Worm (Caenorhabditis elegans) whole organism, L2 larva: ENCODE results near the gene Y73C8B.3.

Source experiments
- F13H6.1 ChIP-seq: sonication (generic microtip); optimal IDR thresholded peaks from 2 replicates; lab custom pipeline; 2016; ENCODE audit warnings: missing genetic modification characterization, missing compliant biosample characterization
- R02D3.7 ChIP-seq: fragments of 150-350 bp; optimal IDR thresholded peaks from 2 replicates; lab custom pipeline; 2014; ENCODE audit warnings: missing biosample characterization, missing genetic modification characterization
- Y55F3AM.14 ChIP-seq: fragments of 200-800 bp; sonication (Bioruptor generic); optimal IDR thresholded peaks from 2 replicates; lab custom pipeline; 2018; ENCODE audit warnings: mild to moderate bottlenecking, missing genetic modification characterization, missing compliant biosample characterization
- ZK546.5 ChIP-seq: sonication (generic microtip); optimal IDR thresholded peaks from 2 replicates; lab custom pipeline; 2017; ENCODE audit warnings: missing biosample characterization, missing genetic modification characterization
- alr-1 ChIP-seq: fragments of 150-350 bp; optimal IDR thresholded peaks from 2 replicates; lab custom pipeline; 2014; ENCODE audit warnings: missing biosample characterization, missing genetic modification characterization
- ama-1 ChIP-seq: fragments of 150-350 bp; optimal IDR thresholded peaks from 2 replicates; lab custom pipeline; 2018; ENCODE audit warnings: inconsistent platforms
- blmp-1 ChIP-seq: sonication (generic microtip); optimal IDR thresholded peaks from 2 replicates; lab custom pipeline; 2017; ENCODE audit warnings: missing genetic modification characterization, mild to moderate bottlenecking, missing compliant biosample characterization, antibody characterized with exemption, moderate library complexity; ENCODE audit not compliant: insufficient read depth
- ceh-16 ChIP-seq: fragments of 150-350 bp; optimal IDR thresholded peaks from 2 replicates; lab custom pipeline; 2014; ENCODE audit warnings: missing biosample characterization, missing genetic modification characterization
- crh-2 ChIP-seq: sonication (generic microtip); optimal IDR thresholded peaks from 2 replicates; lab custom pipeline; 2017; ENCODE audit warnings: missing biosample characterization, missing genetic modification characterization
- dmd-4 ChIP-seq: sonication (generic microtip); optimal IDR thresholded peaks from 2 replicates; lab custom pipeline; 2017; ENCODE audit warnings: missing biosample characterization, missing genetic modification characterization
- egl-27 ChIP-seq: sonication (generic microtip); optimal IDR thresholded peaks from 3 replicates; lab custom pipeline; 2017; ENCODE audit warnings: missing biosample characterization, missing genetic modification reagents, missing genetic modification characterization
- elt-1 ChIP-seq: fragments of 150-350 bp; optimal IDR thresholded peaks from 2 replicates; lab custom pipeline; 2014; ENCODE audit warnings: missing biosample characterization, missing genetic modification characterization
- fos-1 ChIP-seq: fragments of 150-350 bp; optimal IDR thresholded peaks from 2 replicates; lab custom pipeline; 2014; ENCODE audit warnings: missing biosample characterization, missing genetic modification characterization
- gmeb-1 ChIP-seq: fragments of 150-350 bp; optimal IDR thresholded peaks from 2 replicates; lab custom pipeline; 2014; ENCODE audit warnings: missing biosample characterization, missing genetic modification characterization
- lin-13 ChIP-seq: fragments of 150-350 bp; optimal IDR thresholded peaks from 2 replicates; lab custom pipeline; 2014; ENCODE audit warnings: missing biosample characterization, missing genetic modification reagents, missing genetic modification characterization
- mab-5 ChIP-seq: fragments of 150-350 bp; optimal IDR thresholded peaks from 2 replicates; lab custom pipeline; 2014; ENCODE audit warnings: missing biosample characterization, missing genetic modification characterization
- nhr-10 ChIP-seq: sonication (generic microtip); optimal IDR thresholded peaks from 2 replicates; lab custom pipeline; 2017; ENCODE audit warnings: missing biosample characterization, missing genetic modification characterization
- nhr-11 ChIP-seq: fragments of 150-350 bp; optimal IDR thresholded peaks from 2 replicates; lab custom pipeline; 2014; ENCODE audit warnings: missing biosample characterization, missing genetic modification characterization
- nhr-12 ChIP-seq: fragments of 150-350 bp; optimal IDR thresholded peaks from 2 replicates; lab custom pipeline; 2014; ENCODE audit warnings: missing biosample characterization, missing genetic modification characterization
- nhr-21 ChIP-seq: fragments of 150-350 bp; optimal IDR thresholded peaks from 2 replicates; lab custom pipeline; 2014; ENCODE audit warnings: missing biosample characterization, missing genetic modification characterization
- nhr-23 ChIP-seq: fragments of 150-350 bp; optimal IDR thresholded peaks from 2 replicates; lab custom pipeline; 2014; ENCODE audit warnings: missing biosample characterization, missing genetic modification reagents, missing genetic modification characterization
- nhr-237 ChIP-seq: fragments of 150-350 bp; optimal IDR thresholded peaks from 2 replicates; lab custom pipeline; 2014; ENCODE audit warnings: missing biosample characterization, missing genetic modification characterization
- nhr-25 ChIP-seq: fragments of 150-350 bp; sonication (generic microtip); optimal IDR thresholded peaks from 3 replicates; lab custom pipeline; 2014; ENCODE audit warnings: missing biosample characterization, missing genetic modification characterization
- nhr-6 ChIP-seq: fragments of 150-350 bp; optimal IDR thresholded peaks from 2 replicates; lab custom pipeline; 2014; ENCODE audit warnings: missing biosample characterization, missing genetic modification characterization
- peb-1 ChIP-seq: fragments of 150-350 bp; optimal IDR thresholded peaks from 2 replicates; lab custom pipeline; 2014; ENCODE audit warnings: missing biosample characterization, missing genetic modification characterization
- skn-1 ChIP-seq: sonication (generic microtip); optimal IDR thresholded peaks from 2 replicates; lab custom pipeline; 2017; ENCODE audit warnings: missing biosample characterization, missing genetic modification characterization
- sma-3 ChIP-seq: sonication (generic microtip); optimal IDR thresholded peaks from 2 replicates; lab custom pipeline; 2016; ENCODE audit warnings: missing genetic modification reagents, missing genetic modification characterization, missing compliant biosample characterization
- sma-9 ChIP-seq, 2 experiments: fragments of 150-350 bp in 1 of 2; sonication (generic microtip) in 1 of 2; optimal IDR thresholded peaks; 2 replicates each; lab custom pipeline; 2014 to 2016; ENCODE audit warnings: missing genetic modification characterization in 2 of 2, mild to moderate bottlenecking in 1 of 2, missing biosample characterization in 1 of 2, missing compliant biosample characterization in 1 of 2, missing genetic modification reagents in 1 of 2, moderate library complexity in 1 of 2
- unc-39 ChIP-seq: fragments of 150-350 bp; optimal IDR thresholded peaks from 2 replicates; lab custom pipeline; 2014; ENCODE audit warnings: missing biosample characterization, missing genetic modification characterization
- unc-55 ChIP-seq: fragments of 150-350 bp; sonication (generic microtip); optimal IDR thresholded peaks from 3 replicates; lab custom pipeline; 2014; ENCODE audit warnings: missing biosample characterization, missing genetic modification reagents, missing genetic modification characterization
- unc-62 ChIP-seq: fragments of 150-350 bp; optimal IDR thresholded peaks from 2 replicates; lab custom pipeline; 2014; ENCODE audit warnings: missing biosample characterization, missing genetic modification reagents, missing genetic modification characterization
- zag-1 ChIP-seq: fragments of 150-350 bp; optimal IDR thresholded peaks from 2 replicates; lab custom pipeline; 2014; ENCODE audit warnings: missing biosample characterization, missing genetic modification characterization
- ztf-1 ChIP-seq: fragments of 200-800 bp; sonication (Bioruptor generic); conservative IDR thresholded peaks from 2 replicates; pipeline ENCODE4 v1.3.6; 2022; ENCODE audit warnings: missing genetic modification characterization, missing compliant biosample characterization
- ztf-4 ChIP-seq: fragments of 150-350 bp; optimal IDR thresholded peaks from 2 replicates; lab custom pipeline; 2014; ENCODE audit warnings: missing biosample characterization, missing genetic modification characterization

The Y73C8B.3 gene

ce11 chrV:3193091-3193608, at the start of gene Y73C8B.3, which contains the start of gene Y73C8B.9:
TSS of gene Y73C8B.3 (minus strand) at chrV:3193237.
TSS of gene Y73C8B.9 (plus strand) at chrV:3193558.
- TF ChIP-seq crh-2 (tag; lab: Kevin White, UChicago) (peak; percentile 15), nhr-25 (tag; lab: Kevin White, UChicago) (peak; percentile 24), egl-27 (tag; lab: Kevin White, UChicago) (no peak), ztf-4 (tag; lab: Kevin White, UChicago) (no peak), nhr-237 (tag; lab: Kevin White, UChicago) (no peak), ZK546.5 (no peak), F13H6.1 (peak; percentile 7), sma-3 (GFP tag; lab: Kevin White, UChicago) (peak; percentile 22), unc-39 (tag; lab: Kevin White, UChicago) (no peak), nhr-12 (no peak), sma-9 (GFP tag; optimal IDR thresholded peaks at IDR 0.05; lab: Kevin White, UChicago) (peak; percentile 77), sma-9 (tag; optimal IDR thresholded peaks at IDR 0.05; lab: Kevin White, UChicago) (no peak), ama-1 (lab: Kevin White, UChicago) (no peak), unc-62 (no peak), ceh-16 (tag; lab: Kevin White, UChicago) (no peak), gmeb-1 (peak; percentile 43), alr-1 (tag; lab: Kevin White, UChicago) (no peak), elt-1 (tag; lab: Kevin White, UChicago) (no peak), fos-1 (tag; lab: Kevin White, UChicago) (peak; percentile 14), nhr-21 (tag; lab: Kevin White, UChicago) (peak; percentile 18), Y55F3AM.14 (GFP tag; lab: Kevin White, UChicago) (no peak), unc-55 (GFP tag; lab: Kevin White, UChicago) (no peak), R02D3.7 (no peak)

DNA sequence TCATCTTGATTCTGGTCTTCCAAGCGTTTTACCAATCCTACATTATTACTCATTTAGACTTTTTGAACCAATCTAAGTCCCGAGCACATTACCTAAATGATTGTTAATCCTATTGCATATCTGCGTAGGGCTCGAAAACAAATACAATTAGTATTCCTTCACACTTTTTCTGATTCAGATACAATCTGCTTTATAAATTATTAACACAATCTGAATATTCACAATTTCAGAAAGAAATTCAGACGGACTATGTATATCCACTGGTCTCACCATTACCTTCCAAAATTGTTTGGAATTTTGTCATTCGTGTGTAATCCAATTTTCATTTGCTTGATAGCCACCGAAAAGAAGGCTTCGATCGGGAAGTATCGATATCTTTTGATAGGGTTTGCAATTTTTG, 48.1 kb upstream of the Y73C8B.3 start, which contains the start of gene srj-11:
Gene srj-11 (plus strand): TSS at position 250 of the 400 bp plus-strand sequence.
- TF ChIP-seq ZK546.5 (no peak), nhr-6 (tag; lab: Kevin White, UChicago) (no peak), elt-1 (tag; lab: Kevin White, UChicago) (no peak), R02D3.7 (no peak), unc-55 (GFP tag; lab: Kevin White, UChicago) (no peak), alr-1 (tag; lab: Kevin White, UChicago) (no peak), lin-13 (GFP tag; lab: Kevin White, UChicago) (no peak), nhr-23 (no peak)

ce11 chrV:3236610-3237009, 43.6 kb upstream of the Y73C8B.3 start, which contains the start of the genes K08D9.9 and str-16:
TSS of gene K08D9.9 (minus strand) at chrV:3236710.
TSS of gene str-16 (plus strand) at chrV:3236875.
- no peak for TF ChIP-seq nhr-10 (tag; lab: Kevin White, UChicago)
- no peak for TF ChIP-seq nhr-25 (tag; lab: Kevin White, UChicago)
- no peak for TF ChIP-seq ceh-16 (tag; lab: Kevin White, UChicago)
- no peak for TF ChIP-seq sma-9 (GFP tag; optimal IDR thresholded peaks at IDR 0.05; lab: Kevin White, UChicago)
- TF ChIP-seq sma-9 (tag; optimal IDR thresholded peaks at IDR 0.05; lab: Kevin White, UChicago): no peak
- TF ChIP-seq Y55F3AM.14 (GFP tag; lab: Kevin White, UChicago): no peak
- no peak for TF ChIP-seq ama-1 (lab: Kevin White, UChicago)

DNA sequence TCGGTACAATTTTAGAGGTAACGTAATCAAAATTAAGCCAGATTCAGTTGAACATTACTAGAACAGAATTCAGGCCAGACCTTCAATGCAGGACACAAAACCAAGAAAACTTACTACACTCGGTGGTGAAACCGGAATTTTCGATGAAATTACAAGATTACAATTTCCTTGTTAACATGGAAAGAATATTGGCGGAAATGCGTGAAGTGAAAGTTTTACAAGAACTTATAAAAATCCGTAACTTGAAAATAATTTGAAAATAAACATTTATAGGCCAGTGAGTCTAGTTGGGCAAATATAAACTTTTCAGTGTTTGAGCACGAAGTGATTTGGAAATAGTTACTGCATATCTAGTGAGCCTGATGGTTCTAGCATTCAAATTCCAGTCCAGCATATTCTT, 41.9 kb upstream of the Y73C8B.3 start, which contains the start of gene K08D9.6:
Gene K08D9.6 (minus strand): TSS at position 101 of the 400 bp plus-strand sequence.
- TF ChIP-seq fos-1 (tag; lab: Kevin White, UChicago): no peak
- TF ChIP-seq ZK546.5: no peak
- no peak for TF ChIP-seq nhr-21 (tag; lab: Kevin White, UChicago)
- no peak for TF ChIP-seq zag-1
- no peak for TF ChIP-seq nhr-6 (tag; lab: Kevin White, UChicago)
- no peak for TF ChIP-seq nhr-11 (tag; lab: Kevin White, UChicago)
- TF ChIP-seq ceh-16 (tag; lab: Kevin White, UChicago): no peak
- no peak for TF ChIP-seq nhr-23
- no peak for TF ChIP-seq dmd-4 (tag; lab: Kevin White, UChicago)
- TF ChIP-seq ztf-1 (GFP tag; lab: Robert Waterston, UW): no peak
- no peak for TF ChIP-seq skn-1 (tag; lab: Kevin White, UChicago)
- TF ChIP-seq sma-9 (GFP tag; optimal IDR thresholded peaks at IDR 0.05; lab: Kevin White, UChicago): no peak
- TF ChIP-seq sma-9 (tag; optimal IDR thresholded peaks at IDR 0.05; lab: Kevin White, UChicago): no peak
- no peak for TF ChIP-seq egl-27 (tag; lab: Kevin White, UChicago)
- no peak for TF ChIP-seq unc-55 (GFP tag; lab: Kevin White, UChicago)
- TF ChIP-seq blmp-1 (tag; lab: Kevin White, UChicago): no peak
- TF ChIP-seq elt-1 (tag; lab: Kevin White, UChicago): no peak
- TF ChIP-seq mab-5: no peak
- TF ChIP-seq peb-1 (tag; lab: Kevin White, UChicago): no peak
- TF ChIP-seq, all 48 proteins: peak for 0
